Fruit fly (Drosophila melanogaster): ENCODE results near the gene CG42307.
A peak's percentile ranks its signal among the peaks of the same experiment; 100 is the strongest.

Gene CG42307

dm6 chr3L:7328567-7329253 lies at the start of gene CG42307, which contains the start of the genes mrva and mus312:
Gene CG42307, plus strand, starts transcription at chr3L:7329132.
Gene mrva, minus strand, starts transcription at chr3L:7328842.
Gene mus312, plus strand, starts transcription at chr3L:7329132.
- TF ChIP-seq CG12605 (GFP tag; IDR thresholded peaks at IDR 0.05) (peak; percentile 51; the same call in 1 of the 2 replicates), EcR (GFP tag; optimal IDR thresholded peaks at IDR 0.05) (peak; percentile 70), Pif1A (GFP tag; optimal IDR thresholded peaks at IDR 0.05) (no peak), CG13204 (GFP tag; optimal IDR thresholded peaks at IDR 0.05) (no peak), CG9948 (tag; optimal IDR thresholded peaks at IDR 0.05) (peak; percentile 80), Snoo (tag; optimal IDR thresholded peaks at IDR 0.05) (peak; percentile 82), CG8159 (tag; optimal IDR thresholded peaks at IDR 0.05) (peak; percentile 89), Ets98B (GFP tag; IDR thresholded peaks at IDR 0.05) (peak; percentile 57), CG34367 (tag; optimal IDR thresholded peaks at IDR 0.05) (peak; percentile 73), D1 (tag; optimal IDR thresholded peaks at IDR 0.05) (no peak), CG17806 (tag; optimal IDR thresholded peaks at IDR 0.05) (peak; percentile 83), Pif1B (GFP tag; optimal IDR thresholded peaks at IDR 0.05) (no peak), CG15710 (tag; optimal IDR thresholded peaks at IDR 0.05) (peak; percentile 90), CG4496 (GFP tag; IDR thresholded peaks at IDR 0.05) (peak; percentile 82), rn (GFP tag; IDR thresholded peaks at IDR 0.05) (no peak), gl (tag; optimal IDR thresholded peaks at IDR 0.05) (no peak), CG10348 (GFP tag; IDR thresholded peaks at IDR 0.05) (no peak), CG14655 (GFP tag; optimal IDR thresholded peaks at IDR 0.05) (no peak), CG32121 (GFP tag; IDR thresholded peaks at IDR 0.05) (peak; percentile 79), CG8301 (tag; optimal IDR thresholded peaks at IDR 0.05) (no peak), fd96Ca (GFP tag; IDR thresholded peaks at IDR 0.05) (peak; percentile 23; the same call in 1 of the 3 replicates)

DNA sequence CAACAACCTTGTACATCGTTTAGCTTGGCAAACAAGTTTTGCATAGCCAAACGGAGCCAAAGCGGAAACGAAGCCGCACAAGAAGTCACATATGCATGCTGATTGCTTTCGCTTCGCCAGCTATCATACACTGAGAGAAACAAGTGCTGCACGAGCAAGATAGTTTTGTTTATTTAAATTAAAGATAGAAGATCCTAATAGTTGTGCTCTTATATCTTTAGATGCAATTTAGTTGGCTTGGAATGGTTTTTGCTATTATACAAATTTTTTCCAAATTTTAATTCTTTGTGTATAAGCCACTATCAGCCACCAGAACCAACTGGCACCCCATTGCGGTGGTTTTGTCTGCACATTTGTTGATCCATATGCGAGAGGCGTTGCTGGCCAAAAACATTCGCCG lies 45.4 kb upstream of the CG42307 start:
- TF ChIP-seq fd96Ca (GFP tag; IDR thresholded peaks at IDR 0.05) (0 out of 3 replicates have a peak, but pooled peaks have one; percentile 8), CG14655 (GFP tag; optimal IDR thresholded peaks at IDR 0.05) (peak; percentile 45), EcR (GFP tag; optimal IDR thresholded peaks at IDR 0.05) (no peak), Pif1A (GFP tag; optimal IDR thresholded peaks at IDR 0.05) (peak; percentile 16), CG8301 (tag; optimal IDR thresholded peaks at IDR 0.05) (no peak)

dm6 chr3L:7300660-7301059 lies 28.3 kb upstream of the CG42307 start:
- no peak for TF ChIP-seq Ets98B (GFP tag; IDR thresholded peaks at IDR 0.05)
- TF ChIP-seq CG32121 (GFP tag; IDR thresholded peaks at IDR 0.05), result no peak
- TF ChIP-seq CG8301 (tag; optimal IDR thresholded peaks at IDR 0.05), result no peak
- no peak for TF ChIP-seq fd96Ca (GFP tag; IDR thresholded peaks at IDR 0.05)

dm6 chr3L:7312754-7313153 lies 16.2 kb upstream of the CG42307 start, which contains the start of gene unc-13-4A:
Gene unc-13-4A, minus strand, starts transcription at chr3L:7312896.
- TF ChIP-seq fd96Ca (GFP tag; IDR thresholded peaks at IDR 0.05) (no peak), CG9948 (tag; optimal IDR thresholded peaks at IDR 0.05) (no peak), CG32121 (GFP tag; IDR thresholded peaks at IDR 0.05) (no peak), EcR (GFP tag; optimal IDR thresholded peaks at IDR 0.05) (no peak), Pif1B (GFP tag; optimal IDR thresholded peaks at IDR 0.05) (no peak), Ets98B (GFP tag; IDR thresholded peaks at IDR 0.05) (no peak), CG15710 (tag; optimal IDR thresholded peaks at IDR 0.05) (no peak), CG34367 (tag; optimal IDR thresholded peaks at IDR 0.05) (no peak), Pif1A (GFP tag; optimal IDR thresholded peaks at IDR 0.05) (no peak), CG13204 (GFP tag; optimal IDR thresholded peaks at IDR 0.05) (no peak), rn (GFP tag; IDR thresholded peaks at IDR 0.05) (no peak), CG4496 (GFP tag; IDR thresholded peaks at IDR 0.05) (no peak), D1 (tag; optimal IDR thresholded peaks at IDR 0.05) (no peak), CG8159 (tag; optimal IDR thresholded peaks at IDR 0.05) (no peak)

- no peak for TF ChIP-seq D1 (tag; optimal IDR thresholded peaks at IDR 0.05)
- no peak for TF ChIP-seq CG9948 (tag; optimal IDR thresholded peaks at IDR 0.05)
- TF ChIP-seq CG34367 (tag; optimal IDR thresholded peaks at IDR 0.05), result no peak
- TF ChIP-seq CG8301 (tag; optimal IDR thresholded peaks at IDR 0.05), result no peak
- no peak for TF ChIP-seq rn (GFP tag; IDR thresholded peaks at IDR 0.05)
- no peak for TF ChIP-seq fd96Ca (GFP tag; IDR thresholded peaks at IDR 0.05)
- TF ChIP-seq CG14655 (GFP tag; optimal IDR thresholded peaks at IDR 0.05), result no peak
- no peak for TF ChIP-seq CG17806 (tag; optimal IDR thresholded peaks at IDR 0.05)
- no peak for TF ChIP-seq Snoo (tag; optimal IDR thresholded peaks at IDR 0.05)
- no peak for TF ChIP-seq CG12605 (GFP tag; IDR thresholded peaks at IDR 0.05)
- no peak for TF ChIP-seq CG10348 (GFP tag; IDR thresholded peaks at IDR 0.05)
- no peak for TF ChIP-seq Pif1B (GFP tag; optimal IDR thresholded peaks at IDR 0.05)
- no peak for TF ChIP-seq EcR (GFP tag; optimal IDR thresholded peaks at IDR 0.05)
- TF ChIP-seq CG15710 (tag; optimal IDR thresholded peaks at IDR 0.05), result no peak
- no peak for TF ChIP-seq gl (tag; optimal IDR thresholded peaks at IDR 0.05)
- no peak for TF ChIP-seq CG4496 (GFP tag; IDR thresholded peaks at IDR 0.05)
- TF ChIP-seq CG13204 (GFP tag; optimal IDR thresholded peaks at IDR 0.05), result no peak
These were observed 15.3 kb upstream of the CG42307 start for dm6 chr3L:7313559-7314132.

dm6 chr3L:7314133-7314532 lies 14.8 kb upstream of the CG42307 start:
- TF ChIP-seq Pif1A (GFP tag; optimal IDR thresholded peaks at IDR 0.05), result no peak
- no peak for TF ChIP-seq CG9948 (tag; optimal IDR thresholded peaks at IDR 0.05)
- TF ChIP-seq CG8159 (tag; optimal IDR thresholded peaks at IDR 0.05), result no peak
- TF ChIP-seq fd96Ca (GFP tag; IDR thresholded peaks at IDR 0.05), result no peak
- no peak for TF ChIP-seq gl (tag; optimal IDR thresholded peaks at IDR 0.05)
- TF ChIP-seq CG34367 (tag; optimal IDR thresholded peaks at IDR 0.05), result no peak
- TF ChIP-seq Pif1B (GFP tag; optimal IDR thresholded peaks at IDR 0.05), result no peak
- TF ChIP-seq CG10348 (GFP tag; IDR thresholded peaks at IDR 0.05), result no peak
- TF ChIP-seq rn (GFP tag; IDR thresholded peaks at IDR 0.05), result no peak
- no peak for TF ChIP-seq CG12605 (GFP tag; IDR thresholded peaks at IDR 0.05)
- TF ChIP-seq Ets98B (GFP tag; IDR thresholded peaks at IDR 0.05), result no peak

Measured in whole organism, pupa.